Worm (Caenorhabditis elegans) whole organism, L4 larva: ENCODE data around the gene kvs-2.
"Not testable (repeated sequence)": the region's sequence is repeated elsewhere in the genome, so short reads cannot be mapped to it uniquely, and the experiment has no call there.

Experiments used
- F26F4.8 ChIP-seq: fragments of 200-800 bp; sonication (Bioruptor generic); conservative IDR thresholded peaks from 2 replicates; pipeline ENCODE4 v1.3.6; 2022; ENCODE audit warnings: missing genetic modification characterization, missing compliant biosample characterization
- F49E8.2 ChIP-seq: sonication (generic microtip); optimal IDR thresholded peaks from 2 replicates; lab custom pipeline; 2016; ENCODE audit warnings: missing compliant biosample characterization, mild to moderate bottlenecking, missing genetic modification characterization, borderline replicate concordance
- R02D3.7 ChIP-seq: fragments of 150-350 bp; sonication (generic microtip); optimal IDR thresholded peaks from 3 replicates; lab custom pipeline; 2014; ENCODE audit warnings: missing biosample characterization, missing genetic modification characterization
- T26A8.4 ChIP-seq: fragments of 200-800 bp; sonication (Bioruptor generic); IDR thresholded peaks from 2 replicates; pipeline ENCODE4 v1.3.6; 2022; ENCODE audit warnings: missing genetic modification characterization, missing compliant biosample characterization
- Y5F2A.4 ChIP-seq: fragments of 200-800 bp; sonication (Bioruptor generic); optimal IDR thresholded peaks from 2 replicates; lab custom pipeline; 2018; ENCODE audit warnings: mild to moderate bottlenecking, missing genetic modification characterization, missing compliant biosample characterization
- ZK337.2 ChIP-seq: fragments of 200-800 bp; sonication (Bioruptor generic); IDR thresholded peaks from 2 replicates; pipeline ENCODE4 v1.3.6; 2022; ENCODE audit warnings: missing genetic modification reagents, missing genetic modification characterization, missing compliant biosample characterization
- ZK546.5 ChIP-seq, 2 experiments: sonication (generic microtip); optimal IDR thresholded peaks; 2 replicates each; lab custom pipeline; 2017; ENCODE audit warnings: missing biosample characterization in 2 of 2, missing genetic modification characterization in 2 of 2
- aha-1 ChIP-seq: fragments of 150-350 bp; peaks from one replicate; lab custom pipeline; 2014; ENCODE audit warnings: missing biosample characterization, missing genetic modification characterization
- ceh-32 ChIP-seq: sonication (generic microtip); optimal IDR thresholded peaks from 2 replicates; lab custom pipeline; 2016; ENCODE audit warnings: mild to moderate bottlenecking, missing genetic modification characterization, missing compliant biosample characterization; ENCODE audit not compliant: poor library complexity
- daf-16 ChIP-seq, 3 experiments: sonication (generic microtip); optimal IDR thresholded peaks; 2 replicates each; lab custom pipeline; 2016 to 2017; ENCODE audit warnings: missing genetic modification characterization in 3 of 3, missing genetic modification reagents in 3 of 3, mild to moderate bottlenecking in 2 of 3, missing compliant biosample characterization in 2 of 3, missing biosample characterization in 1 of 3, moderate library complexity in 1 of 3
- dmd-9 ChIP-seq: fragments of 200-800 bp; sonication (Bioruptor generic); IDR thresholded peaks from 2 replicates; pipeline ENCODE4 v1.3.6; 2022; ENCODE audit warnings: missing genetic modification reagents, missing genetic modification characterization, missing compliant biosample characterization
- dpl-1 ChIP-seq: fragments of 150-350 bp; optimal IDR thresholded peaks from 2 replicates; lab custom pipeline; 2014; ENCODE audit warnings: missing biosample characterization, missing genetic modification reagents, missing genetic modification characterization
- dve-1 ChIP-seq: sonication (generic microtip); optimal IDR thresholded peaks from 2 replicates; lab custom pipeline; 2017; ENCODE audit warnings: antibody characterized with exemption, mild to moderate bottlenecking, missing genetic modification characterization, missing compliant biosample characterization; ENCODE audit not compliant: insufficient read depth
- fkh-10 ChIP-seq: fragments of 150-350 bp; optimal IDR thresholded peaks from 2 replicates; lab custom pipeline; 2014; ENCODE audit warnings: missing biosample characterization, missing genetic modification reagents, missing genetic modification characterization
- hlh-11 ChIP-seq: fragments of 200-800 bp; sonication (Bioruptor generic); optimal IDR thresholded peaks from 2 replicates; lab custom pipeline; 2018; ENCODE audit warnings: mild to moderate bottlenecking, missing genetic modification characterization, missing compliant biosample characterization
- lin-13 ChIP-seq: fragments of 150-350 bp; optimal IDR thresholded peaks from 2 replicates; lab custom pipeline; 2014; ENCODE audit warnings: missing biosample characterization, missing genetic modification reagents, missing genetic modification characterization
- lin-15B ChIP-seq: fragments of 150-350 bp; sonication (generic microtip); optimal IDR thresholded peaks from 3 replicates; lab custom pipeline; 2014; ENCODE audit warnings: missing biosample characterization, missing genetic modification characterization
- lin-38 ChIP-seq: fragments of 200-800 bp; sonication (Bioruptor generic); IDR thresholded peaks from 2 replicates; pipeline ENCODE4 v1.3.6; 2022; ENCODE audit warnings: missing genetic modification reagents, missing genetic modification characterization, missing compliant biosample characterization
- madf-9 ChIP-seq: fragments of 200-800 bp; sonication (Bioruptor generic); conservative IDR thresholded peaks from 2 replicates; pipeline ENCODE4 v1.3.6; 2022; ENCODE audit warnings: missing genetic modification reagents, missing genetic modification characterization, missing compliant biosample characterization
- mep-1 ChIP-seq: fragments of 150-350 bp; sonication (generic microtip); optimal IDR thresholded peaks from 3 replicates; lab custom pipeline; 2014; ENCODE audit warnings: missing biosample characterization, missing genetic modification characterization
- nhr-111 ChIP-seq: fragments of 200-800 bp; sonication (Bioruptor generic); optimal IDR thresholded peaks from 2 replicates; lab custom pipeline; 2018; ENCODE audit warnings: mild to moderate bottlenecking, missing genetic modification characterization, missing compliant biosample characterization
- nhr-42 ChIP-seq: fragments of 200-800 bp; sonication (Bioruptor generic); IDR thresholded peaks from 2 replicates; pipeline ENCODE4 v1.3.6; 2022; ENCODE audit warnings: missing genetic modification characterization, missing compliant biosample characterization
- pha-4 ChIP-seq, 2 experiments: fragments of 150-350 bp in 1 of 2; fragments of 200-800 bp in 1 of 2; sonication (Bioruptor generic) in 1 of 2; IDR thresholded peaks in 1 of 2; optimal IDR thresholded peaks in 1 of 2; 2 replicates each; pipeline versions ENCODE4 v1.3.6 to Lab custom; 2014 to 2022; ENCODE audit warnings: missing genetic modification characterization in 2 of 2, missing genetic modification reagents in 2 of 2, missing biosample characterization in 1 of 2, missing compliant biosample characterization in 1 of 2
- rbr-2 ChIP-seq: sonication (generic microtip); optimal IDR thresholded peaks from 2 replicates; lab custom pipeline; 2016; ENCODE audit warnings: missing genotype, missing genetic modification characterization, missing compliant biosample characterization
- saeg-2 ChIP-seq: fragments of 200-800 bp; sonication (Bioruptor generic); IDR thresholded peaks from 2 replicates; pipeline ENCODE4 v1.3.6; 2022; ENCODE audit warnings: missing genetic modification reagents, missing genetic modification characterization, missing compliant biosample characterization
- set-16 ChIP-seq: fragments of 200-800 bp; sonication (Bioruptor generic); IDR thresholded peaks from 2 replicates; pipeline ENCODE4 v1.3.6; 2022; ENCODE audit warnings: missing genetic modification reagents, missing genetic modification characterization, missing compliant biosample characterization
- skn-1 ChIP-seq: fragments of 150-350 bp; optimal IDR thresholded peaks from 2 replicates; lab custom pipeline; 2014; ENCODE audit warnings: missing biosample characterization, missing genetic modification characterization
- unc-62 ChIP-seq, 3 experiments: fragments of 150-350 bp in 1 of 3; sonication (generic microtip); optimal IDR thresholded peaks in 2 of 3; peaks in 1 of 3; 1 replicate in 1 of 3; 2 replicates in 2 of 3; lab custom pipeline; 2014 to 2017; ENCODE audit warnings: missing biosample characterization in 3 of 3, missing genetic modification characterization in 3 of 3, missing genetic modification reagents in 3 of 3, missing genotype in 1 of 3
- zag-1 ChIP-seq: fragments of 150-350 bp; optimal IDR thresholded peaks from 2 replicates; lab custom pipeline; 2014; ENCODE audit warnings: missing biosample characterization, missing genetic modification characterization
- ztf-11 ChIP-seq: fragments of 150-350 bp; optimal IDR thresholded peaks from 2 replicates; lab custom pipeline; 2014; ENCODE audit warnings: missing biosample characterization, missing genetic modification characterization

kvs-2 gene

ce11 chrV:10632758-10633157 lies 3.1 kb upstream of the kvs-2 start, which contains the start of gene mab-23:
Gene mab-23, plus strand, starts transcription at chrV:10633058.
- no peak for TF ChIP-seq nhr-42 (GFP tag; lab: Robert Waterston, UW)

- TF ChIP-seq F26F4.8 = 0 out of 2 replicates have a peak, but pooled peaks have one; percentile 33
- TF ChIP-seq pha-4 (GFP tag; IDR thresholded peaks at IDR 0.05; lab: Robert Waterston, UW) = peak; percentile 47; the same call in 1 of the 2 replicates
- TF ChIP-seq pha-4 (tag; optimal IDR thresholded peaks at IDR 0.05; lab: Kevin White, UChicago) = not testable (repeated sequence)
Measured at ce11 chrV:10638515-10638914, 2.7 kb downstream of the kvs-2 start.

- TF ChIP-seq set-16 (GFP tag; lab: Robert Waterston, UW) (no peak), fkh-10 (GFP tag; lab: Kevin White, UChicago) (peak; percentile 29), lin-38 (no peak), aha-1 (tag; lab: Kevin White, UChicago) (peak; percentile 73), daf-16 (GFP tag; optimal IDR thresholded peaks at IDR 0.05; lab: Kevin White, UChicago) (no peak), daf-16 (tag; optimal IDR thresholded peaks at IDR 0.05; lab: Kevin White, UChicago) (no peak), F49E8.2 (tag; lab: Kevin White, UChicago) (no peak), unc-62 (GFP tag; optimal IDR thresholded peaks at IDR 0.05 in 1 of 2; lab: Kevin White, UChicago) (peak in 1 of 2 experiments; percentile 51), unc-62 (tag; optimal IDR thresholded peaks at IDR 0.05; lab: Kevin White, UChicago) (no peak)
Measured at ce11 chrV:10640977-10641376, 5.2 kb downstream of the kvs-2 start.

ce11 chrV:10647043-10647611 lies 11.3 kb downstream of the kvs-2 start, which contains the start of the genes C32C4.3 and C32C4.16:
Gene C32C4.3, minus strand, starts transcription at chrV:10647143.
Gene C32C4.16, plus strand, starts transcription at chrV:10647561.
- TF ChIP-seq mep-1 (tag; lab: Kevin White, UChicago) (no peak), madf-9 (GFP tag; lab: Robert Waterston, UW) (no peak)
- TF ChIP-seq, all 104 proteins: peak for 0

ce11 chrV:10648146-10648545 lies 12.3 kb downstream of the kvs-2 start, which contains the start of gene aqp-6:
Gene aqp-6, plus strand, starts transcription at chrV:10648446.
- no peak for TF ChIP-seq rbr-2
- TF ChIP-seq aha-1 (tag; lab: Kevin White, UChicago) = no peak
- no peak for TF ChIP-seq ztf-11 (tag; lab: Kevin White, UChicago)
- TF ChIP-seq skn-1 (tag; lab: Kevin White, UChicago) = no peak
- TF ChIP-seq ZK546.5 (tag; optimal IDR thresholded peaks at IDR 0.05; lab: Kevin White, UChicago) = no peak
- TF ChIP-seq dpl-1 (GFP tag; lab: Kevin White, UChicago) = no peak

- TF ChIP-seq hlh-11 (tag; lab: Kevin White, UChicago) = no peak
- TF ChIP-seq zag-1 = no peak
- no peak for TF ChIP-seq dve-1 (tag; lab: Kevin White, UChicago)
- TF ChIP-seq ceh-32 = no peak
- TF ChIP-seq lin-15B (tag; lab: Kevin White, UChicago) = no peak
- TF ChIP-seq Y5F2A.4 (GFP tag; lab: Kevin White, UChicago) = no peak
- TF ChIP-seq T26A8.4 = no peak
- no peak for TF ChIP-seq saeg-2 (GFP tag; lab: Robert Waterston, UW)
- no peak for TF ChIP-seq daf-16 (GFP tag; optimal IDR thresholded peaks at IDR 0.05; lab: Kevin White, UChicago)
- no peak for TF ChIP-seq daf-16 (tag; optimal IDR thresholded peaks at IDR 0.05; lab: Kevin White, UChicago)
- TF ChIP-seq dmd-9 (GFP tag; lab: Robert Waterston, UW) = no peak
- no peak for TF ChIP-seq nhr-111 (GFP tag; lab: Kevin White, UChicago)
- no peak for TF ChIP-seq dpl-1 (GFP tag; lab: Kevin White, UChicago)
- no peak for TF ChIP-seq lin-13 (GFP tag; lab: Kevin White, UChicago)
- TF ChIP-seq ZK337.2 (GFP tag; lab: Robert Waterston, UW) = no peak
- no peak for TF ChIP-seq madf-9 (GFP tag; lab: Robert Waterston, UW)
- no peak for TF ChIP-seq R02D3.7
Measured at ce11 chrV:10654165-10654564, 18.3 kb downstream of the kvs-2 start, which contains the start of gene ugt-35. Gene ugt-35, minus strand, starts transcription at chrV:10654265.
